Fruit fly (Drosophila melanogaster): ENCODE results near the gene Alg10.
A peak's percentile ranks its signal among the peaks of the same experiment; 100 is the strongest.

Gene Alg10

dm6 chr3L:11118627-11119395 is 46.0 kb upstream of the Alg10 start (continued):
- TF ChIP-seq CG4282 (GFP tag; optimal IDR thresholded peaks at IDR 0.05) = peak; percentile 24
- peak; percentile 93 for TF ChIP-seq sd (tag; optimal IDR thresholded peaks at IDR 0.05)
- no peak for TF ChIP-seq Scr (GFP tag; IDR thresholded peaks at IDR 0.05; ENCODE audit: partially characterized antibody)
- no peak for TF ChIP-seq dan (GFP tag; IDR thresholded peaks at IDR 0.05)
- TF ChIP-seq ssp (GFP tag; IDR thresholded peaks at IDR 0.05) = no peak
- peak; percentile 89 for TF ChIP-seq rib (GFP tag; IDR thresholded peaks at IDR 0.05)
- TF ChIP-seq gfzf (GFP tag; optimal IDR thresholded peaks at IDR 0.05) = no peak
- 0 out of 3 replicates have a peak, but pooled peaks have one; percentile 26 for TF ChIP-seq H15 (GFP tag; IDR thresholded peaks at IDR 0.05)
- no peak for TF ChIP-seq sna (GFP tag; IDR thresholded peaks at IDR 0.05; ENCODE audit: partially characterized antibody)
- peak; percentile 16 for TF ChIP-seq nmo (GFP tag; optimal IDR thresholded peaks at IDR 0.05)
- 0 out of 2 replicates have a peak, but pooled peaks have one; percentile 26 for TF ChIP-seq CG11696 (GFP tag; IDR thresholded peaks at IDR 0.05)
- peak; percentile 78 for TF ChIP-seq scrt (GFP tag; optimal IDR thresholded peaks at IDR 0.05)
- TF ChIP-seq Fer1 (GFP tag; optimal IDR thresholded peaks at IDR 0.05) = peak; percentile 91
- no peak for TF ChIP-seq Jarid2 (GFP tag; optimal IDR thresholded peaks at IDR 0.05)
- TF ChIP-seq chinmo (GFP tag; IDR thresholded peaks at IDR 0.05; ENCODE audit: partially characterized antibody) = peak; percentile 98
- TF ChIP-seq CG43689 (GFP tag; IDR thresholded peaks at IDR 0.05) = no peak
- no peak for TF ChIP-seq bowl (GFP tag; IDR thresholded peaks at IDR 0.05)
- no peak for TF ChIP-seq CG11560 (tag; IDR thresholded peaks at IDR 0.05)
- peak; percentile 75 for TF ChIP-seq CG15011 (GFP tag; optimal IDR thresholded peaks at IDR 0.05)
- TF ChIP-seq aop (GFP tag; IDR thresholded peaks at IDR 0.05) = no peak
- peak; percentile 92 for TF ChIP-seq ci (GFP tag; IDR thresholded peaks at IDR 0.05)
- no peak for TF ChIP-seq hb (GFP tag; IDR thresholded peaks at IDR 0.05; ENCODE audit: partially characterized antibody)
- TF ChIP-seq CG32767 (GFP tag; IDR thresholded peaks at IDR 0.05) = peak; percentile 89
- TF ChIP-seq CG6813 (GFP tag; optimal IDR thresholded peaks at IDR 0.05) = peak; percentile 91
- no peak for TF ChIP-seq CG1832 (GFP tag; optimal IDR thresholded peaks at IDR 0.05)
- no peak for TF ChIP-seq Mrtf (GFP tag; IDR thresholded peaks at IDR 0.05)
- peak; percentile 68 for TF ChIP-seq pros (GFP tag; optimal IDR thresholded peaks at IDR 0.05)
- 0 out of 3 replicates have a peak, but pooled peaks have one; percentile 26 for TF ChIP-seq Opbp (GFP tag; IDR thresholded peaks at IDR 0.05; ENCODE audit: partially characterized antibody)
- TF ChIP-seq CHES-1-like (GFP tag; optimal IDR thresholded peaks at IDR 0.05) = peak; percentile 84
- TF ChIP-seq Awh (GFP tag; IDR thresholded peaks at IDR 0.05) = peak; percentile 67; the same call in 1 of the 2 replicates
- TF ChIP-seq fd96Cb (tag; optimal IDR thresholded peaks at IDR 0.05) = no peak
- no peak for TF ChIP-seq z (GFP tag; IDR thresholded peaks at IDR 0.05)
- peak; percentile 15 for TF ChIP-seq ems (GFP tag; optimal IDR thresholded peaks at IDR 0.05)
- peak; percentile 82 for TF ChIP-seq pfk (GFP tag; optimal IDR thresholded peaks at IDR 0.05)
- TF ChIP-seq peb (GFP tag; IDR thresholded peaks at IDR 0.05) = no peak
- TF ChIP-seq C15 (GFP tag; IDR thresholded peaks at IDR 0.05) = 0 out of 3 replicates have a peak, but pooled peaks have one; percentile 66
- TF ChIP-seq CG14014 (GFP tag; IDR thresholded peaks at IDR 0.05) = peak; percentile 74; the same call in 1 of the 2 replicates
- TF ChIP-seq pum (GFP tag; optimal IDR thresholded peaks at IDR 0.05) = peak; percentile 40
- TF ChIP-seq CG7357 (GFP tag; IDR thresholded peaks at IDR 0.05) = no peak
- peak; percentile 86 for TF ChIP-seq CG8924 (tag; optimal IDR thresholded peaks at IDR 0.05)
- TF ChIP-seq CG13775 (GFP tag; optimal IDR thresholded peaks at IDR 0.05) = no peak
- TF ChIP-seq stc (GFP tag; IDR thresholded peaks at IDR 0.05) = peak; percentile 58; the same call in 1 of the 2 replicates
- peak; percentile 56 for TF ChIP-seq dmrt99B (tag; optimal IDR thresholded peaks at IDR 0.05)
- TF ChIP-seq Stat92E (GFP tag; optimal IDR thresholded peaks at IDR 0.05) = peak in 1 of 3 experiments; percentile 15
- TF ChIP-seq gcm (GFP tag; optimal IDR thresholded peaks at IDR 0.05) = peak; percentile 66
- no peak for TF ChIP-seq Sin3A (optimal IDR thresholded peaks at IDR 0.05)
- peak; percentile 67 for TF ChIP-seq Nf-YB (GFP tag; optimal IDR thresholded peaks at IDR 0.05)
- peak; percentile 47 for TF ChIP-seq tx (GFP tag; optimal IDR thresholded peaks at IDR 0.05)
- peak; percentile 51 for TF ChIP-seq zf30C (GFP tag; optimal IDR thresholded peaks at IDR 0.05)

All from whole organism, embryonic.